Worm (Caenorhabditis elegans): ENCODE measurements around the gene ZK354.2.

ZK354.2 gene

ce11 chrIV:5364135-5364609, 51.0 kb downstream of the ZK354.2 start, which contains the start of the genes hda-6 and F41H10.4:
TSS of gene hda-6 (minus strand) at chrIV:5364306.
TSS of gene F41H10.4 (plus strand) at chrIV:5364559.
- TF ChIP-seq gmeb-2 (tag; optimal IDR thresholded peaks at IDR 0.05) (no peak), rnt-1 (tag; optimal IDR thresholded peaks at IDR 0.05) (peak; percentile 49), C08G9.2 (tag; optimal IDR thresholded peaks at IDR 0.05) (peak; percentile 88), ceh-6 (GFP tag; optimal IDR thresholded peaks at IDR 0.05) (no peak), pax-1 (tag; optimal IDR thresholded peaks at IDR 0.05) (peak; percentile 65), tbx-2 (tag; optimal IDR thresholded peaks at IDR 0.05) (peak; percentile 73), hlh-8 (tag; optimal IDR thresholded peaks at IDR 0.05) (peak; percentile 36), nfya-1 (tag; optimal IDR thresholded peaks at IDR 0.05) (peak; percentile 33), ref-2 (tag; optimal IDR thresholded peaks at IDR 0.05) (peak; percentile 24), ceh-2 (tag; optimal IDR thresholded peaks at IDR 0.05) (peak; percentile 69), ceh-9 (tag; optimal IDR thresholded peaks at IDR 0.05) (no peak), zip-5 (tag; optimal IDR thresholded peaks at IDR 0.05) (peak; percentile 23), ceh-31 (tag; optimal IDR thresholded peaks at IDR 0.05) (peak; percentile 90), tbx-7 (tag; optimal IDR thresholded peaks at IDR 0.05) (peak; percentile 54), ama-1 (optimal IDR thresholded peaks at IDR 0.05) (no peak), unc-3 (GFP tag; conservative IDR thresholded peaks at IDR 0.05) (no peak), unc-3 (tag; optimal IDR thresholded peaks at IDR 0.05) (no peak), hlh-15 (tag; optimal IDR thresholded peaks at IDR 0.05) (no peak), hlh-30 (tag; optimal IDR thresholded peaks at IDR 0.05; ENCODE audit: insufficient read depth) (peak; percentile 82), syd-9 (tag; optimal IDR thresholded peaks at IDR 0.05) (no peak), ets-4 (tag; optimal IDR thresholded peaks at IDR 0.05) (peak; percentile 51), fkh-6 (tag; optimal IDR thresholded peaks at IDR 0.05) (no peak), elt-2 (tag; optimal IDR thresholded peaks at IDR 0.05) (peak; percentile 37), unc-86 (tag; optimal IDR thresholded peaks at IDR 0.05) (no peak)
